Fruit fly (Drosophila melanogaster) S2 (cell line): Measurements from ENCODE around the gene CG32295.

Experiments
- CG8478 ChIP-seq: fragments of >200 bp; optimal IDR thresholded peaks from 2 replicates; lab custom pipeline; 2018
- CTCF ChIP-seq, 2 experiments: fragments of >200 bp; optimal IDR thresholded peaks; 2 replicates each; lab custom pipeline; 2018

DNA sequence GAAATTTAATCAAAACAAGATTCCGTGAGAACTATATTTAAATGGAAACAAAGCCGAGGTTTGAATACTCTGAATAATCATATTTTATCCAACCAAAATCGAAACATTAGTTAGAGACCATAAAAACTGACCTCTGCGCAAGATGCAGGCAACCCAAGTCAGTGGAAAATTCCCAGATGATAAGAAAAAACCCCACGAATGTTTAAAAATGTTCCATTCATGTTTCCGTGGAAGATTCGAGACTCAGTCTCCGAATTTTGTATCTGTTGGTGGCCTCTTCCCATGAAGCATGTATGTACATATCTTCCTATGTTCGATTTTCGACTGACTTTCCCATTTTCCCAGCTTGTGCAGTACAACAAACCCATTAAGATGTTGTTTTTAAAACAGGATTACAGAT, 22.0 kb downstream of the CG32295 start:
- TF ChIP-seq CG8478 (no peak), CTCF (optimal IDR thresholded peaks at IDR 0.05; lab: Kevin White, UChicago) (no peak)
